Worm (Caenorhabditis elegans) whole organism, mixed stage, embryonic: ENCODE data around the gene wrt-9.

Experiments
- M03D4.4 ChIP-seq: sonication (generic microtip); optimal IDR thresholded peaks from 2 replicates; lab custom pipeline; 2017; ENCODE audit warnings: mild to moderate bottlenecking, missing genetic modification characterization, missing compliant biosample characterization
- bed-3 ChIP-seq: fragments of 200-800 bp; sonication (Bioruptor generic); optimal IDR thresholded peaks from 3 replicates; lab custom pipeline; 2018; ENCODE audit warnings: mild to moderate bottlenecking, missing genetic modification characterization, moderate library complexity, missing compliant biosample characterization
- blmp-1 ChIP-seq: fragments of 150-350 bp; optimal IDR thresholded peaks from 2 replicates; lab custom pipeline; 2014; ENCODE audit warnings: missing biosample characterization, missing genetic modification characterization
- ceh-39 ChIP-seq: fragments of 150-350 bp; optimal IDR thresholded peaks from 2 replicates; lab custom pipeline; 2014; ENCODE audit warnings: missing biosample characterization, missing genetic modification characterization
- ceh-43 ChIP-seq: fragments of 200-800 bp; sonication (Bioruptor generic); optimal IDR thresholded peaks from 2 replicates; lab custom pipeline; 2018; ENCODE audit warnings: mild to moderate bottlenecking, missing genetic modification characterization, moderate library complexity, missing compliant biosample characterization
- ceh-83 ChIP-seq: fragments of 200-800 bp; sonication (Bioruptor generic); optimal IDR thresholded peaks from 2 replicates; lab custom pipeline; 2018; ENCODE audit warnings: mild to moderate bottlenecking, missing genetic modification characterization, missing compliant biosample characterization
- ces-1 ChIP-seq: fragments of 150-350 bp; optimal IDR thresholded peaks from 2 replicates; lab custom pipeline; 2014; ENCODE audit warnings: missing biosample characterization, missing genetic modification reagents, missing genetic modification characterization
- cnd-1 ChIP-seq: fragments of 200-800 bp; sonication (Bioruptor generic); optimal IDR thresholded peaks from 2 replicates; lab custom pipeline; 2018; ENCODE audit warnings: mild to moderate bottlenecking, missing genetic modification characterization, missing compliant biosample characterization
- elt-1 ChIP-seq: sonication (generic microtip); optimal IDR thresholded peaks from 2 replicates; lab custom pipeline; 2017; ENCODE audit warnings: missing genetic modification characterization, mild to moderate bottlenecking, missing compliant biosample characterization, antibody characterized with exemption, moderate library complexity, borderline replicate concordance; ENCODE audit not compliant: insufficient read depth
- elt-3 ChIP-seq: fragments of 150-350 bp; optimal IDR thresholded peaks from 2 replicates; lab custom pipeline; 2014; ENCODE audit warnings: missing biosample characterization, missing genetic modification characterization
- flh-1 ChIP-seq: fragments of 200-800 bp; sonication (Bioruptor generic); optimal IDR thresholded peaks from 2 replicates; lab custom pipeline; 2018; ENCODE audit warnings: mild to moderate bottlenecking, missing genetic modification characterization, moderate library complexity, missing compliant biosample characterization
- ham-2 ChIP-seq: fragments of 200-800 bp; sonication (Bioruptor generic); optimal IDR thresholded peaks from 2 replicates; lab custom pipeline; 2018; ENCODE audit warnings: mild to moderate bottlenecking, missing genetic modification characterization, missing compliant biosample characterization
- hlh-1 ChIP-seq: fragments of 150-350 bp; optimal IDR thresholded peaks from 2 replicates; lab custom pipeline; 2014; ENCODE audit warnings: missing biosample characterization, missing genetic modification reagents, missing genetic modification characterization
- lin-13 ChIP-seq: fragments of 150-350 bp; optimal IDR thresholded peaks from 2 replicates; lab custom pipeline; 2014; ENCODE audit warnings: missing biosample characterization, missing genetic modification characterization
- lin-32 ChIP-seq: fragments of 200-800 bp; sonication (Bioruptor generic); optimal IDR thresholded peaks from 2 replicates; lab custom pipeline; 2018; ENCODE audit warnings: mild to moderate bottlenecking, missing genetic modification characterization, missing compliant biosample characterization
- lsy-2 ChIP-seq: fragments of 150-350 bp; optimal IDR thresholded peaks from 2 replicates; lab custom pipeline; 2014; ENCODE audit warnings: missing biosample characterization, missing genetic modification characterization
- mab-5 ChIP-seq: fragments of 150-350 bp; optimal IDR thresholded peaks from 2 replicates; lab custom pipeline; 2014; ENCODE audit warnings: missing biosample characterization, missing genetic modification characterization
- mep-1 ChIP-seq: fragments of 150-350 bp; optimal IDR thresholded peaks from 2 replicates; lab custom pipeline; 2017; ENCODE audit warnings: missing biosample characterization, missing genetic modification reagents, missing genetic modification characterization, inconsistent platforms
- mls-2 ChIP-seq: sonication (generic microtip); optimal IDR thresholded peaks from 2 replicates; lab custom pipeline; 2016; ENCODE audit warnings: mild to moderate bottlenecking, missing genetic modification characterization, moderate library complexity, missing compliant biosample characterization
- nhr-12 ChIP-seq: fragments of 150-350 bp; optimal IDR thresholded peaks from 2 replicates; lab custom pipeline; 2014; ENCODE audit warnings: missing biosample characterization, missing genetic modification characterization
- nhr-2 ChIP-seq: fragments of 150-350 bp; optimal IDR thresholded peaks from 2 replicates; lab custom pipeline; 2014; ENCODE audit warnings: missing biosample characterization, missing genetic modification characterization
- nhr-237 ChIP-seq: fragments of 150-350 bp; optimal IDR thresholded peaks from 2 replicates; lab custom pipeline; 2014; ENCODE audit warnings: missing biosample characterization, missing genetic modification characterization
- nhr-28 ChIP-seq: fragments of 150-350 bp; optimal IDR thresholded peaks from 2 replicates; lab custom pipeline; 2014; ENCODE audit warnings: missing biosample characterization, missing genetic modification characterization
- nhr-76 ChIP-seq: sonication (generic microtip); optimal IDR thresholded peaks from 2 replicates; lab custom pipeline; 2017; ENCODE audit warnings: missing biosample characterization, missing genetic modification characterization
- pha-4 ChIP-seq: fragments of 150-350 bp; optimal IDR thresholded peaks from 2 replicates; lab custom pipeline; 2018; ENCODE audit warnings: missing biosample characterization, missing genetic modification reagents, missing genetic modification characterization
- sem-2 ChIP-seq: fragments of 200-800 bp; sonication (Bioruptor generic); optimal IDR thresholded peaks from 2 replicates; lab custom pipeline; 2018; ENCODE audit warnings: mild to moderate bottlenecking, missing genetic modification characterization, missing compliant biosample characterization
- snpc-4 ChIP-seq: fragments of 150-350 bp; optimal IDR thresholded peaks from 2 replicates; lab custom pipeline; 2014; ENCODE audit warnings: missing biosample characterization, missing genetic modification characterization
- sptf-1 ChIP-seq: sonication (generic microtip); optimal IDR thresholded peaks from 2 replicates; lab custom pipeline; 2017; ENCODE audit warnings: mild to moderate bottlenecking, missing genetic modification characterization, moderate library complexity, missing compliant biosample characterization
- tbx-8 ChIP-seq: fragments of 200-800 bp; sonication (Bioruptor generic); optimal IDR thresholded peaks from 2 replicates; lab custom pipeline; 2018; ENCODE audit warnings: mild to moderate bottlenecking, missing genetic modification characterization, moderate library complexity, missing compliant biosample characterization
- unc-120 ChIP-seq: sonication (generic microtip); optimal IDR thresholded peaks from 2 replicates; lab custom pipeline; 2017; ENCODE audit warnings: missing genetic modification characterization, missing compliant biosample characterization; ENCODE audit not compliant: poor library complexity, severe bottlenecking
- unc-39 ChIP-seq: fragments of 150-350 bp; optimal IDR thresholded peaks from 2 replicates; lab custom pipeline; 2014; ENCODE audit warnings: missing biosample characterization, missing genetic modification characterization
- unc-62 ChIP-seq: fragments of 150-350 bp; optimal IDR thresholded peaks from 2 replicates; lab custom pipeline; 2014; ENCODE audit warnings: missing biosample characterization, missing genetic modification reagents, missing genetic modification characterization
- zip-8 ChIP-seq: fragments of 150-350 bp; optimal IDR thresholded peaks from 2 replicates; lab custom pipeline; 2014; ENCODE audit warnings: missing biosample characterization, missing genetic modification characterization
- ztf-11 ChIP-seq: fragments of 150-350 bp; optimal IDR thresholded peaks from 2 replicates; lab custom pipeline; 2014; ENCODE audit warnings: missing biosample characterization, missing genetic modification characterization

Gene wrt-9

ce11 chrX:1576337-1576736 lies at the start of gene wrt-9:
TSS of gene wrt-9 (plus strand) at chrX:1576637.
- TF ChIP-seq mls-2 (tag; lab: Kevin White, UChicago) (no peak), cnd-1 (tag; lab: Kevin White, UChicago) (no peak), pha-4 (tag; lab: Kevin White, UChicago) (no peak), nhr-76 (no peak), elt-1 (no peak), unc-120 (tag; lab: Kevin White, UChicago) (no peak), sptf-1 (tag; lab: Kevin White, UChicago) (no peak), nhr-28 (tag; lab: Kevin White, UChicago) (no peak), blmp-1 (tag; lab: Kevin White, UChicago) (no peak), sem-2 (no peak), unc-62 (GFP tag; lab: Kevin White, UChicago) (no peak), nhr-12 (tag; lab: Kevin White, UChicago) (no peak), snpc-4 (no peak), nhr-237 (tag; lab: Kevin White, UChicago) (no peak), ceh-83 (GFP tag; lab: Kevin White, UChicago) (no peak), tbx-8 (GFP tag; lab: Kevin White, UChicago) (no peak), elt-3 (no peak), ceh-43 (GFP tag; lab: Kevin White, UChicago) (no peak)
- TF ChIP-seq, all 35 proteins: peak for 0

- TF ChIP-seq blmp-1 (tag; lab: Kevin White, UChicago) (no peak), elt-1 (peak; percentile 24), nhr-237 (tag; lab: Kevin White, UChicago) (no peak), M03D4.4 (tag; lab: Kevin White, UChicago) (no peak), ham-2 (peak; percentile 4), lin-32 (no peak), snpc-4 (no peak), nhr-2 (tag; lab: Kevin White, UChicago) (no peak), elt-3 (no peak)
Observed at ce11 chrX:1527338-1527737, 49.1 kb upstream of the wrt-9 start.

- no peak for TF ChIP-seq lin-32
- TF ChIP-seq ham-2, result no peak
- TF ChIP-seq nhr-76, result no peak
- TF ChIP-seq nhr-2 (tag; lab: Kevin White, UChicago), result no peak
- no peak for TF ChIP-seq nhr-237 (tag; lab: Kevin White, UChicago)
- no peak for TF ChIP-seq unc-62 (GFP tag; lab: Kevin White, UChicago)
- TF ChIP-seq unc-120 (tag; lab: Kevin White, UChicago), result no peak
- no peak for TF ChIP-seq zip-8 (tag; lab: Kevin White, UChicago)
- no peak for TF ChIP-seq ceh-83 (GFP tag; lab: Kevin White, UChicago)
- TF ChIP-seq mab-5, result no peak
- TF ChIP-seq elt-3, result no peak
- no peak for TF ChIP-seq pha-4 (tag; lab: Kevin White, UChicago)
- no peak for TF ChIP-seq mep-1 (tag; lab: Kevin White, UChicago)
- TF ChIP-seq ztf-11 (tag; lab: Kevin White, UChicago), result no peak
- no peak for TF ChIP-seq cnd-1 (tag; lab: Kevin White, UChicago)
- TF ChIP-seq elt-1, result no peak
- no peak for TF ChIP-seq hlh-1 (tag; lab: Kevin White, UChicago)
- TF ChIP-seq ces-1 (GFP tag; lab: Kevin White, UChicago), result no peak
Observed at ce11 chrX:1528107-1528506, 48.3 kb upstream of the wrt-9 start.

- TF ChIP-seq nhr-2 (tag; lab: Kevin White, UChicago) (peak; percentile 41), lin-32 (no peak), sptf-1 (tag; lab: Kevin White, UChicago) (peak; percentile 44), pha-4 (tag; lab: Kevin White, UChicago) (no peak), nhr-28 (tag; lab: Kevin White, UChicago) (no peak), elt-1 (no peak), mep-1 (tag; lab: Kevin White, UChicago) (peak; percentile 36), ceh-83 (GFP tag; lab: Kevin White, UChicago) (no peak), mls-2 (tag; lab: Kevin White, UChicago) (no peak)
Observed at ce11 chrX:1529013-1529412, 47.4 kb upstream of the wrt-9 start.

ce11 chrX:1535261-1535660 lies 41.2 kb upstream of the wrt-9 start, which contains the start of gene K06A9.3:
TSS of gene K06A9.3 (minus strand) at chrX:1535361.
- no peak for TF ChIP-seq ceh-83 (GFP tag; lab: Kevin White, UChicago)
- TF ChIP-seq blmp-1 (tag; lab: Kevin White, UChicago), result no peak

ce11 chrX:1536138-1536537 lies 40.3 kb upstream of the wrt-9 start, which contains the start of gene K06A9.2:
TSS of gene K06A9.2 (plus strand) at chrX:1536366.
- TF ChIP-seq snpc-4 (no peak), bed-3 (GFP tag; lab: Kevin White, UChicago) (no peak), lsy-2 (tag; lab: Kevin White, UChicago) (no peak), unc-120 (tag; lab: Kevin White, UChicago) (no peak), ham-2 (no peak), lin-13 (no peak), elt-3 (no peak), ceh-39 (tag; lab: Kevin White, UChicago) (no peak), mls-2 (tag; lab: Kevin White, UChicago) (no peak), M03D4.4 (tag; lab: Kevin White, UChicago) (no peak), nhr-28 (tag; lab: Kevin White, UChicago) (no peak), zip-8 (tag; lab: Kevin White, UChicago) (no peak), flh-1 (GFP tag; lab: Kevin White, UChicago) (no peak), unc-39 (tag; lab: Kevin White, UChicago) (no peak), tbx-8 (GFP tag; lab: Kevin White, UChicago) (no peak), sptf-1 (tag; lab: Kevin White, UChicago) (no peak), blmp-1 (tag; lab: Kevin White, UChicago) (no peak), mab-5 (no peak), sem-2 (no peak), nhr-2 (tag; lab: Kevin White, UChicago) (no peak)
